Worm (Caenorhabditis elegans) whole organism, L1 larva: ENCODE results near the gene srx-29.

Experiments used
- C34B4.2 ChIP-seq: sonication (generic microtip); optimal IDR thresholded peaks from 2 replicates; lab custom pipeline; 2017; ENCODE audit warnings: mild to moderate bottlenecking, missing genetic modification characterization, missing compliant biosample characterization
- aha-1 ChIP-seq: fragments of 150-350 bp; optimal IDR thresholded peaks from 2 replicates; lab custom pipeline; 2014; ENCODE audit warnings: missing biosample characterization, missing genetic modification characterization
- alr-1 ChIP-seq: fragments of 200-800 bp; sonication (Bioruptor generic); optimal IDR thresholded peaks from 2 replicates; lab custom pipeline; 2018; ENCODE audit warnings: borderline replicate concordance, mild to moderate bottlenecking, missing genetic modification characterization, missing compliant biosample characterization
- ama-1 ChIP-seq: fragments of 150-350 bp; optimal IDR thresholded peaks from 2 replicates; lab custom pipeline; 2014
- blmp-1 ChIP-seq: fragments of 150-350 bp; optimal IDR thresholded peaks from 2 replicates; lab custom pipeline; 2014; ENCODE audit warnings: missing biosample characterization, missing genetic modification characterization
- ceh-88 ChIP-seq: fragments of 200-800 bp; sonication (Bioruptor generic); IDR thresholded peaks from 2 replicates; pipeline ENCODE4 v1.3.6; 2022; ENCODE audit warnings: missing genetic modification characterization, missing compliant biosample characterization
- ces-1 ChIP-seq: fragments of 150-350 bp; optimal IDR thresholded peaks from 2 replicates; lab custom pipeline; 2014; ENCODE audit warnings: missing biosample characterization, missing genetic modification reagents, missing genetic modification characterization
- dsc-1 ChIP-seq: sonication (generic microtip); optimal IDR thresholded peaks from 2 replicates; lab custom pipeline; 2016; ENCODE audit warnings: mild to moderate bottlenecking, missing genetic modification characterization, missing compliant biosample characterization
- efl-1 ChIP-seq, 4 experiments: fragments of 150-350 bp; optimal IDR thresholded peaks in 3 of 4; peaks in 1 of 4; 1 replicate in 1 of 4; 2 replicates in 3 of 4; lab custom pipeline; 2014; ENCODE audit warnings: missing biosample characterization in 2 of 4, missing genetic modification characterization in 2 of 4, missing genetic modification reagents in 2 of 4
- elt-3 ChIP-seq, 6 experiments: fragments of 150-350 bp in 1 of 6; sonication (generic microtip); optimal IDR thresholded peaks; 2 replicates each; lab custom pipeline; 2017 to 2018; ENCODE audit warnings: missing biosample characterization in 6 of 6, missing genetic modification characterization in 6 of 6, inconsistent platforms in 1 of 6
- ets-5 ChIP-seq: fragments of 200-800 bp; sonication (Bioruptor generic); IDR thresholded peaks from 2 replicates; pipeline ENCODE4 v1.3.6; 2022; ENCODE audit warnings: missing genetic modification characterization, missing compliant biosample characterization
- fkh-10 ChIP-seq: sonication (generic microtip); optimal IDR thresholded peaks from 2 replicates; lab custom pipeline; 2017; ENCODE audit warnings: missing biosample characterization, missing genetic modification reagents, missing genetic modification characterization
- grh-1 ChIP-seq: fragments of 200-800 bp; sonication (Bioruptor generic); IDR thresholded peaks from 2 replicates; pipeline ENCODE4 v1.3.6; 2022; ENCODE audit warnings: missing genetic modification reagents, missing genetic modification characterization, missing compliant biosample characterization
- irx-1 ChIP-seq: sonication (generic microtip); optimal IDR thresholded peaks from 2 replicates; lab custom pipeline; 2016; ENCODE audit warnings: missing genetic modification characterization, missing compliant biosample characterization
- lin-13 ChIP-seq: fragments of 150-350 bp; optimal IDR thresholded peaks from 2 replicates; lab custom pipeline; 2014; ENCODE audit warnings: missing biosample characterization, missing genetic modification reagents, missing genetic modification characterization
- lin-14 ChIP-seq: fragments of 200-800 bp; sonication (Bioruptor generic); optimal IDR thresholded peaks from 2 replicates; lab custom pipeline; 2018; ENCODE audit warnings: mild to moderate bottlenecking, missing genetic modification characterization, moderate library complexity, missing compliant biosample characterization
- lin-15B ChIP-seq: fragments of 150-350 bp; sonication (generic microtip); optimal IDR thresholded peaks from 3 replicates; lab custom pipeline; 2014; ENCODE audit warnings: missing biosample characterization, missing genetic modification characterization
- lsy-2 ChIP-seq, 2 experiments: fragments of 150-350 bp; optimal IDR thresholded peaks; 2 replicates each; lab custom pipeline; 2014; ENCODE audit warnings: missing biosample characterization in 2 of 2, missing genetic modification characterization in 2 of 2
- mdl-1 ChIP-seq, 2 experiments: fragments of 150-350 bp; optimal IDR thresholded peaks; 2 replicates each; lab custom pipeline; 2014 to 2017; ENCODE audit warnings: missing biosample characterization in 2 of 2, missing genetic modification characterization in 2 of 2, inconsistent platforms in 1 of 2
- nhr-12 ChIP-seq: sonication (generic microtip); optimal IDR thresholded peaks from 2 replicates; lab custom pipeline; 2017; ENCODE audit warnings: missing biosample characterization, missing genetic modification characterization
- nhr-19 ChIP-seq: fragments of 200-800 bp; sonication (Bioruptor generic); conservative IDR thresholded peaks from 2 replicates; pipeline ENCODE4 v1.3.6; 2022; ENCODE audit warnings: missing genetic modification characterization, missing compliant biosample characterization
- nhr-237 ChIP-seq: fragments of 150-350 bp; optimal IDR thresholded peaks from 2 replicates; lab custom pipeline; 2014; ENCODE audit warnings: missing biosample characterization, missing genetic modification characterization
- nhr-71 ChIP-seq: sonication (generic microtip); optimal IDR thresholded peaks from 2 replicates; lab custom pipeline; 2016; ENCODE audit warnings: mild to moderate bottlenecking, missing genetic modification characterization, moderate library complexity, missing compliant biosample characterization
- nhr-84 ChIP-seq: sonication (generic microtip); optimal IDR thresholded peaks from 2 replicates; lab custom pipeline; 2017; ENCODE audit warnings: missing biosample characterization, missing genetic modification characterization
- nhr-85 ChIP-seq: sonication (generic microtip); peaks from one replicate; lab custom pipeline; 2016; ENCODE audit warnings: missing genetic modification characterization, inconsistent platforms, missing compliant biosample characterization
- pax-3 ChIP-seq: fragments of 200-800 bp; sonication (Bioruptor generic); optimal IDR thresholded peaks from 2 replicates; lab custom pipeline; 2018; ENCODE audit warnings: mild to moderate bottlenecking, missing genetic modification characterization, moderate library complexity, missing compliant biosample characterization
- rnt-1 ChIP-seq: sonication (generic microtip); optimal IDR thresholded peaks from 2 replicates; lab custom pipeline; 2016; ENCODE audit warnings: mild to moderate bottlenecking, missing genetic modification characterization, moderate library complexity, missing compliant biosample characterization
- skn-1 ChIP-seq: fragments of 150-350 bp; optimal IDR thresholded peaks from 2 replicates; lab custom pipeline; 2014; ENCODE audit warnings: missing biosample characterization, missing genetic modification characterization
- snu-23 ChIP-seq: sonication (generic microtip); optimal IDR thresholded peaks from 2 replicates; lab custom pipeline; 2016; ENCODE audit warnings: missing genetic modification characterization, missing compliant biosample characterization
- sox-4 ChIP-seq: sonication (generic microtip); optimal IDR thresholded peaks from 2 replicates; lab custom pipeline; 2016; ENCODE audit warnings: missing genetic modification characterization, missing compliant biosample characterization
- tbx-2 ChIP-seq: sonication (generic microtip); optimal IDR thresholded peaks from 2 replicates; lab custom pipeline; 2016; ENCODE audit warnings: missing genetic modification characterization, missing compliant biosample characterization
- unc-130 ChIP-seq: fragments of 150-350 bp; optimal IDR thresholded peaks from 2 replicates; lab custom pipeline; 2017; ENCODE audit warnings: missing biosample characterization, missing genetic modification characterization, inconsistent platforms
- unc-98 ChIP-seq: fragments of 200-800 bp; sonication (Bioruptor generic); IDR thresholded peaks from 2 replicates; pipeline ENCODE4 v1.3.6; 2022; ENCODE audit warnings: missing genetic modification characterization, missing compliant biosample characterization
- vab-15 ChIP-seq: sonication (generic microtip); optimal IDR thresholded peaks from 2 replicates; lab custom pipeline; 2017; ENCODE audit warnings: missing genotype, mild to moderate bottlenecking, missing genetic modification characterization, missing compliant biosample characterization
- zag-1 ChIP-seq: fragments of 150-350 bp; optimal IDR thresholded peaks from 2 replicates; lab custom pipeline; 2014; ENCODE audit warnings: missing biosample characterization, missing genetic modification characterization
- ztf-4 ChIP-seq: fragments of 150-350 bp; optimal IDR thresholded peaks from 2 replicates; lab custom pipeline; 2014; ENCODE audit warnings: missing biosample characterization, missing genetic modification characterization

The srx-29 gene

ce11 chrV:15661003-15661402, 37.0 kb downstream of the srx-29 start (continued):
- peak; percentile 16 for TF ChIP-seq irx-1 (tag; lab: Kevin White, UChicago)
- no peak for TF ChIP-seq alr-1
- TF ChIP-seq unc-98 (GFP tag; lab: Robert Waterston, UW), result no peak
- peak; percentile 43; the same call in 1 of the 2 replicates for TF ChIP-seq grh-1
- no peak for TF ChIP-seq lin-15B (tag; lab: Kevin White, UChicago)
- TF ChIP-seq sox-4 (tag; lab: Kevin White, UChicago), result no peak
- peak; percentile 30 for TF ChIP-seq lin-13
- TF ChIP-seq efl-1 (optimal IDR thresholded peaks at IDR 0.05; lab: Kevin White, UChicago), result no peak
- TF ChIP-seq efl-1 (GFP tag; optimal IDR thresholded peaks at IDR 0.05 in 1 of 2; lab: Kevin White, UChicago), result peak in 1 of 2 experiments; percentile 62
- TF ChIP-seq blmp-1 (tag; lab: Kevin White, UChicago), result peak; percentile 67
- peak; percentile 96 for TF ChIP-seq nhr-85 (tag; lab: Kevin White, UChicago)
- no peak for TF ChIP-seq ztf-4 (tag; lab: Kevin White, UChicago)
- no peak for TF ChIP-seq C34B4.2 (tag; lab: Kevin White, UChicago)
- TF ChIP-seq aha-1, result no peak
- no peak for TF ChIP-seq pax-3
- TF ChIP-seq ceh-88, result no peak
- TF ChIP-seq tbx-2 (tag; lab: Kevin White, UChicago), result no peak
- no peak for TF ChIP-seq nhr-84 (tag; lab: Kevin White, UChicago)
- TF ChIP-seq zag-1, result no peak
- peak in 1 of 6 experiments; percentile 27 for TF ChIP-seq elt-3 (tag; optimal IDR thresholded peaks at IDR 0.05; lab: Kevin White, UChicago)
- no peak for TF ChIP-seq skn-1 (tag; lab: Kevin White, UChicago)
- no peak for TF ChIP-seq nhr-12
- TF ChIP-seq dsc-1 (tag; lab: Kevin White, UChicago), result no peak
- TF ChIP-seq snu-23 (GFP tag; lab: Kevin White, UChicago), result peak; percentile 15
- no peak for TF ChIP-seq fkh-10 (GFP tag; lab: Kevin White, UChicago)

- TF ChIP-seq lsy-2 (tag; optimal IDR thresholded peaks at IDR 0.05; lab: Kevin White, UChicago) (peak in 1 of 2 experiments; percentile 24), nhr-237 (no peak), nhr-71 (tag; lab: Kevin White, UChicago) (peak; percentile 40), rnt-1 (tag; lab: Kevin White, UChicago) (peak; percentile 72), tbx-2 (tag; lab: Kevin White, UChicago) (no peak), lin-14 (GFP tag; lab: Kevin White, UChicago) (peak; percentile 51), unc-98 (GFP tag; lab: Robert Waterston, UW) (no peak), ets-5 (GFP tag; lab: Robert Waterston, UW) (no peak), nhr-19 (GFP tag; lab: Robert Waterston, UW) (peak; percentile 34; the same call in 1 of the 2 replicates), snu-23 (GFP tag; lab: Kevin White, UChicago) (peak; percentile 5)
- TF ChIP-seq, all 84 proteins: peak for 6
These were observed 39.5 kb downstream of the srx-29 start for ce11 chrV:15658262-15659060.

- TF ChIP-seq unc-130 (no peak), lin-13 (no peak), vab-15 (tag; lab: Kevin White, UChicago) (no peak), mdl-1 (tag; optimal IDR thresholded peaks at IDR 0.05; lab: Kevin White, UChicago) (no peak), elt-3 (tag; optimal IDR thresholded peaks at IDR 0.05; lab: Kevin White, UChicago) (no peak), ama-1 (no peak)
These were observed 43.9 kb downstream of the srx-29 start, which contains the start of gene F53E4.2 for ce11 chrV:15654124-15654523. TSS of gene F53E4.2 (plus strand) at chrV:15654424.

- TF ChIP-seq efl-1 (optimal IDR thresholded peaks at IDR 0.05; lab: Kevin White, UChicago), result no peak
- peak in 1 of 2 experiments; percentile 81 for TF ChIP-seq efl-1 (GFP tag; optimal IDR thresholded peaks at IDR 0.05 in 1 of 2; lab: Kevin White, UChicago)
- TF ChIP-seq ces-1 (GFP tag; lab: Kevin White, UChicago), result no peak
- TF ChIP-seq nhr-85 (tag; lab: Kevin White, UChicago), result peak; percentile 65
These were observed 45.9 kb downstream of the srx-29 start for ce11 chrV:15652147-15652546.
